Worm (Caenorhabditis elegans): ENCODE measurements around the gene fbxa-222.
"Not testable (repeated sequence)": the region's sequence is repeated elsewhere in the genome, so short reads cannot be mapped to it uniquely, and the experiment has no call there.

The fbxa-222 gene

ce11 chrX:117080-117479 lies at the start of gene fbxa-222:
TSS of gene fbxa-222 (plus strand) at chrX:117380.
- no peak for TF ChIP-seq unc-62 (GFP tag; optimal IDR thresholded peaks at IDR 0.05)

DNA sequence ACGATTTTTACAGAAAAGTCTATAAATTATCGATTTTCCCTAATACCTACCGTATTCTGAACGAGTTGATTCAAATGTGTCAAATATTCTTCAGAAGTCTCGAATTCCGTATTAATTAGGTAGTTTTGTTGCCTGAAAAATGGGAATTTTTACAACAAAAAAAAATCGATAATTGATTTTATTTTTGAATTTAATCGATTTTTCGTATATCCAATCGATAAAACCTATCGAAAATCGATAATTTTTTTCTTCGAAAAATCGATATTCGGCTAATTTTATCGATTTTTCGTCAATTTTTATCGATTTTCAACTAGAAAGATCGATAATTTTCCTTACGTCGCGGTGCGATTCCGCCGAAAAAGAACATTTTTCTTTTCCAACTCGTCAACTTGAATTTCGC lies 32.6 kb upstream of the fbxa-222 start:
- no peak for TF ChIP-seq unc-62 (GFP tag; optimal IDR thresholded peaks at IDR 0.05)

DNA sequence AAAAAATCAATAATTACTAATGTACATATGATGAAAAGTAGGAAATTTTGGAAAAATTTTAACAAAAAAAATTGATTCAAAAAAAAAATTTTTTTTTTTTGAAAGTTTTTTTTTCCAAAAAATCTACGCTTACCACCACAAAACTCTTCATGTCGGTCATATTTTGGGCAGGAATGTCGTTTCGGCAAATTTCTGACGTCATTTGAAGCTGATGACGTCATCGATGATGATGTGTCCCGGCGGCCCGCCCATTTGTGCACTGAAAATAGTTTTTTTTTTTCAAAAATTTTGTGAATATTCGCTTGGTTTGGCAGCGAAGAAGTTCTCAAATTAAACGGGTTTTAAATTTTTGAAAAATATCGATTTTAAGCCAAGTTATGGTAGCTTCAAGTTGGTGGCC lies 28.3 kb upstream of the fbxa-222 start:
- TF ChIP-seq unc-62 (GFP tag; optimal IDR thresholded peaks at IDR 0.05) = no peak

- not testable (repeated sequence) for TF ChIP-seq unc-62 (GFP tag; optimal IDR thresholded peaks at IDR 0.05)
Measured at ce11 chrX:104737-105136, 12.4 kb upstream of the fbxa-222 start, which contains the start of gene Y73B3A.4. TSS of gene Y73B3A.4 (minus strand) at chrX:104777.

DNA sequence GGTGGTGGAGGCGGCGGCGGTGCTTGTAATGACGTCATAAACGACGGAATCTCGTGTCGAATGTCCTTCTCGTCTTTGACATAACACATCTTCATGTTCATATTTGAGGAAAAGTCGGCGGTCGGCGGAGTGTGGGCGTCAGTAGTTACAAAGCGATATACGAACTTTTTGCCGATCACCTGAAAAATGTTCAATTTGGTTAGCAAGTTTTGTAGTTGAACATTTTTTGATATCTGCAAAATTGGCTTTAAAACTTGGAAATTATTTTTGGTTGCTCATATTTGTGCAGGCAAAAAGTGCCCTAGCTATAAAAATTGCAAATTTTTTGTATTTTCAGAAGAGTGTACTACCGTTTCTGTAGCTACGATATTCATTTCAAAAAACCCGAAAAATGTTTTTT lies 8.3 kb upstream of the fbxa-222 start, which contains the start of gene elk-2:
Gene elk-2, minus strand, starts transcription at position 101 of the 400 bp plus-strand sequence.
- not testable (repeated sequence) for TF ChIP-seq unc-62 (GFP tag; optimal IDR thresholded peaks at IDR 0.05)

DNA sequence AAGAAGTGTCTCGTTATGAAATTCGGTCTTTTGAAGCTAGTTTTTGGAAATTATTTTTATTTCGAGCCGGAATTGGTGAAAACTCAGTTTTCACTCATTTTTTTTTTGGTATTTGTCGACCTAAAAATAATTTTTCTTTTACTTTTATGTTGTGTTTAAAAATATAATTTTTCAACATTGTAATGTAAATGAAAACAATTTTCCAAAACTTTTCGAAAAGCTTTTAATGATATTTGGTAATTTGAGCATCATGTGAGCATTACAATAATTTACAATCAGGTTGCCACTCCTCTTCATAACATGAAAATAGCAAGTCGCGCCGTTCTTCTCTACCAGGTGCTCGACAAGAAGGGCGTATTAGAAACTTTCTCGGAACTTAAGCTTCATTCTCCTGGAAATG lies 2.8 kb upstream of the fbxa-222 start, which contains the start of gene fbxa-221:
Gene fbxa-221, plus strand, starts transcription at position 301 of the 400 bp plus-strand sequence.
- TF ChIP-seq unc-62 (GFP tag; optimal IDR thresholded peaks at IDR 0.05) = not testable (repeated sequence)

- TF ChIP-seq unc-62 (GFP tag; optimal IDR thresholded peaks at IDR 0.05) = not testable (repeated sequence)
Measured at ce11 chrX:119363-119762, 2.2 kb downstream of the fbxa-222 start, which contains the start of gene fbxa-16. TSS of gene fbxa-16 (plus strand) at chrX:119663.

DNA sequence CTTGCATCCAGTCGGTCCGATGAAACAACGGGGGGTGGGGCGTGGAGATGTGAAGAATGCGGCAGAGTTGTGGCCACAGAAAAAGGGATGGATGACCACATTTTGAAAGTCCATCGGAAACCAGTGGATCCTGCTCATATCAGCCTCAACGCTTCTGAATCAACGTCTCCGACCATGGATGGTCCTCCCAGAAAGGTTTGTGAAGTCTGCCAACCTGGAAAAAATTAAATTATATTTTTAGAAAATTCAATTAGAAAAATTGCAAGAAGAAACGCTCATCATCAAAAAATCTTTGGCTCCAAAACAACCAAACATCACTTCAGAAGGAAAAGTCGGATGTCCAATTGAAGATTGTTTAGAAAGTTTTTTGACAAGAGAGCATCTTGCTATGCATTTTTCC lies 24.0 kb downstream of the fbxa-222 start, which contains the start of gene Y73B3A.8:
Gene Y73B3A.8, minus strand, starts transcription at position 101 of the 400 bp plus-strand sequence.
- no peak for TF ChIP-seq unc-62 (GFP tag; optimal IDR thresholded peaks at IDR 0.05)

DNA sequence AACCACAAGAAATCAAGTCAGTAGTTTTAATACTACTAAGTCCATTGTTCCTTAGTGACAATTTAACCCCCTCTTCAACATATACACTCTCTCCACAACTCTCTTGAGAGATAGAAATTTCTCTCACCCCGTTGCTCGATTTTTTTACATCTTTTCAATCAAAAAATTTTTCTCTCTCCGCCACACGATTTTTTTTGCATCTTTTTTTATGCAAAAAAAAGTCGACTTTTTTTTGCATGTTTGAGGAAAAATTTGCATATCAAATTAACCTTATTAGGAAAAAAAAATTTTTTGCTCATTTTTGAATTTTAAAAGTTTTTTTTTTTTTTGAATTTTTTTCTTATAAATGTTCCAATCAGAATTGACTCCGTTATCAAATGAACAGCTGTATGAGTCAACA lies 29.7 kb downstream of the fbxa-222 start:
- TF ChIP-seq unc-62 (GFP tag; optimal IDR thresholded peaks at IDR 0.05) = no peak

DNA sequence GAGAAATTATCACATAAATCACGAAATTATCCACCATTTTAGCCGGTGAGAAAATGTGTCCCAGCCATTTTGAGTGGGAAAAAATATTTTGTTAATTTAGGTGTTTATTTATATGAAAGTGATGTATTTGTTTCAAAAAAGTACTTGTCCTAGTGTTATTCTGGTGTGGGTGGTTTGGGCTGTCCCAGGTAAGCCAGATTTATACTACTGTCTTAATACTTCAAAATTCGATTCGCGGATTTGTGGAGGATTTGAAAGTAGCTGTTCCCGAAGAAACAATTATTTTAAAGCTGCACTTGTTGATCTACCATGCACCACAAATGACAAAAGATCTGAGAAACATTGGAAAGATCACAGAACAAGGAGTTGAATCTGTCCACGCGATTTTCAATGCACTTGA lies 30.6 kb downstream of the fbxa-222 start, which contains the start of gene Y73B3A.11:
Gene Y73B3A.11, plus strand, starts transcription at position 301 of the 400 bp plus-strand sequence.
- no peak for TF ChIP-seq unc-62 (GFP tag; optimal IDR thresholded peaks at IDR 0.05)

- TF ChIP-seq unc-62 (GFP tag; optimal IDR thresholded peaks at IDR 0.05) = not testable (repeated sequence)
Measured at ce11 chrX:163034-163433, 45.9 kb downstream of the fbxa-222 start, which contains the start of gene tmed-12. TSS of gene tmed-12 (minus strand) at chrX:163134.

Data from whole organism, dauer.